Worm (Caenorhabditis elegans): ENCODE results near the gene W02D7.11.

DNA sequence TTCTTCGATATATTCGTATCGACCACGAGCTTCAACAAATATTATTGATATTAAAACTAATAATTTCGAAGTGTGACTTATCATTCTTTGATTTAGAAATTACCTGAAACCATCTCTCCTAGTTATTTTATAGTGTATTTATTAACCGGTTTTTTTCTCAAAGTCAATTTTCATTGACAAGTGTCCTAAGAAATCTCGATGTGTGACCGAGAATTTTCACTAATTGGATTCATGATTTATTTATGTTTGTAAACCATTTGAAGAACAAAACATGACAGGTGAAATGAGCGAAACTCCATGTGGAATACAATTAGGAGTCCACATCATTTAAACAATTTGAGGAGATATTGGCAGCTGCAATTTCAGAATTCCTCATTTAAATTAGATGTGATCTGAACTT, 40.8 kb downstream of the W02D7.11 start, which contains the start of gene C16D9.8:
- TF ChIP-seq tbx-37 (GFP tag; conservative IDR thresholded peaks at IDR 0.05) (no peak), ama-1 (optimal IDR thresholded peaks at IDR 0.05) (no peak), tra-4 (tag; optimal IDR thresholded peaks at IDR 0.05) (no peak), F13C5.2 (tag; optimal IDR thresholded peaks at IDR 0.05) (no peak), ets-7 (tag; optimal IDR thresholded peaks at IDR 0.05) (no peak), pes-1 (GFP tag; IDR thresholded peaks at IDR 0.05) (no peak), B0310.2 (tag; optimal IDR thresholded peaks at IDR 0.05) (no peak)
